Fruit fly (Drosophila melanogaster) whole organism, prepupa: ENCODE results near the gene Prm.

Source experiments
- Hr4 ChIP-seq: fragments of 200-800 bp; sonication (Bioruptor generic); optimal IDR thresholded peaks from 3 replicates; lab custom pipeline; 2016; ENCODE audit warnings: missing biosample characterization, missing genetic modification characterization
- topi ChIP-seq: fragments of 200-800 bp; sonication (Bioruptor generic); optimal IDR thresholded peaks from 3 replicates; lab custom pipeline; 2016; ENCODE audit warnings: missing biosample characterization, missing genetic modification characterization

- TF ChIP-seq topi (GFP tag; lab: Kevin White, UChicago) (no peak), Hr4 (no peak)
These were observed 25.6 kb upstream of the Prm start for dm6 chr3L:8770616-8771229.
